Worm (Caenorhabditis elegans) whole organism, L4 larva: ENCODE results near the gene rps-18.

Experiments
- D1046.2 ChIP-seq: fragments of 200-800 bp; sonication (Bioruptor generic); IDR thresholded peaks from 2 replicates; pipeline ENCODE4 v1.3.6; 2022; ENCODE audit warnings: missing genetic modification characterization, missing compliant biosample characterization
- F37D6.2 ChIP-seq: sonication (generic microtip); optimal IDR thresholded peaks from 2 replicates; lab custom pipeline; 2016; ENCODE audit warnings: mild to moderate bottlenecking, missing genetic modification characterization, missing compliant biosample characterization
- F49E8.2 ChIP-seq: sonication (generic microtip); optimal IDR thresholded peaks from 2 replicates; lab custom pipeline; 2016; ENCODE audit warnings: missing compliant biosample characterization, mild to moderate bottlenecking, missing genetic modification characterization, borderline replicate concordance
- Y48G9A.11 ChIP-seq: fragments of 200-800 bp; sonication (Bioruptor generic); IDR thresholded peaks from 2 replicates; pipeline ENCODE4 v1.3.6; 2022; ENCODE audit warnings: missing genetic modification reagents, missing genetic modification characterization, missing compliant biosample characterization
- Y75B8A.6 ChIP-seq: fragments of 200-800 bp; sonication (Bioruptor generic); IDR thresholded peaks from 2 replicates; pipeline ENCODE4 v1.3.6; 2022; ENCODE audit warnings: missing genetic modification reagents, missing genetic modification characterization, missing compliant biosample characterization
- ZK337.2 ChIP-seq: fragments of 200-800 bp; sonication (Bioruptor generic); IDR thresholded peaks from 2 replicates; pipeline ENCODE4 v1.3.6; 2022; ENCODE audit warnings: missing genetic modification reagents, missing genetic modification characterization, missing compliant biosample characterization
- aha-1 ChIP-seq: fragments of 150-350 bp; peaks from one replicate; lab custom pipeline; 2014; ENCODE audit warnings: missing biosample characterization, missing genetic modification characterization
- ceh-28 ChIP-seq: fragments of 150-350 bp; optimal IDR thresholded peaks from 2 replicates; lab custom pipeline; 2014; ENCODE audit warnings: missing biosample characterization, missing genetic modification reagents, missing genetic modification characterization
- ctbp-1 ChIP-seq: fragments of 200-800 bp; sonication (Bioruptor generic); IDR thresholded peaks from 2 replicates; pipeline ENCODE4 v1.3.6; 2022; ENCODE audit warnings: missing genetic modification reagents, missing genetic modification characterization, missing compliant biosample characterization
- daf-12 ChIP-seq: fragments of 150-350 bp; optimal IDR thresholded peaks from 2 replicates; lab custom pipeline; 2014; ENCODE audit warnings: missing biosample characterization, missing genetic modification reagents, missing genetic modification characterization
- daf-16 ChIP-seq, 3 experiments: sonication (generic microtip); optimal IDR thresholded peaks; 2 replicates each; lab custom pipeline; 2016 to 2017; ENCODE audit warnings: missing genetic modification characterization in 3 of 3, missing genetic modification reagents in 3 of 3, mild to moderate bottlenecking in 2 of 3, missing compliant biosample characterization in 2 of 3, missing biosample characterization in 1 of 3, moderate library complexity in 1 of 3
- dmd-6 ChIP-seq: fragments of 200-800 bp; sonication (Bioruptor generic); IDR thresholded peaks from 2 replicates; pipeline ENCODE4 v1.3.6; 2022; ENCODE audit warnings: missing genetic modification reagents, missing genetic modification characterization, missing compliant biosample characterization
- dmd-9 ChIP-seq: fragments of 200-800 bp; sonication (Bioruptor generic); IDR thresholded peaks from 2 replicates; pipeline ENCODE4 v1.3.6; 2022; ENCODE audit warnings: missing genetic modification reagents, missing genetic modification characterization, missing compliant biosample characterization
- dpl-1 ChIP-seq: fragments of 150-350 bp; optimal IDR thresholded peaks from 2 replicates; lab custom pipeline; 2014; ENCODE audit warnings: missing biosample characterization, missing genetic modification reagents, missing genetic modification characterization
- duxl-1 ChIP-seq: sonication (generic microtip); optimal IDR thresholded peaks from 2 replicates; lab custom pipeline; 2016; ENCODE audit warnings: mild to moderate bottlenecking, missing genetic modification characterization, moderate library complexity, missing compliant biosample characterization; ENCODE audit not compliant: poor library complexity
- dve-1 ChIP-seq: sonication (generic microtip); optimal IDR thresholded peaks from 2 replicates; lab custom pipeline; 2017; ENCODE audit warnings: antibody characterized with exemption, mild to moderate bottlenecking, missing genetic modification characterization, missing compliant biosample characterization; ENCODE audit not compliant: insufficient read depth
- egl-27 ChIP-seq: sonication (generic microtip); optimal IDR thresholded peaks from 3 replicates; lab custom pipeline; 2017; ENCODE audit warnings: missing biosample characterization, missing genetic modification reagents, missing genetic modification characterization
- egl-43 ChIP-seq: fragments of 200-800 bp; sonication (Bioruptor generic); IDR thresholded peaks from 2 replicates; pipeline ENCODE4 v1.3.6; 2022; ENCODE audit warnings: missing genetic modification reagents, missing genetic modification characterization, missing compliant biosample characterization
- jun-1 ChIP-seq: fragments of 150-350 bp; optimal IDR thresholded peaks from 2 replicates; lab custom pipeline; 2014; ENCODE audit warnings: missing biosample characterization, missing genetic modification reagents, missing genetic modification characterization
- lim-7 ChIP-seq: fragments of 200-800 bp; sonication (Bioruptor generic); IDR thresholded peaks from 2 replicates; pipeline ENCODE4 v1.3.6; 2022; ENCODE audit warnings: missing genetic modification characterization, missing compliant biosample characterization
- lin-1 ChIP-seq: fragments of 200-800 bp; sonication (Bioruptor generic); IDR thresholded peaks from 2 replicates; pipeline ENCODE4 v1.3.6; 2022; ENCODE audit warnings: missing genetic modification reagents, missing genetic modification characterization, missing compliant biosample characterization
- lin-13 ChIP-seq: fragments of 150-350 bp; optimal IDR thresholded peaks from 2 replicates; lab custom pipeline; 2014; ENCODE audit warnings: missing biosample characterization, missing genetic modification reagents, missing genetic modification characterization
- lin-38 ChIP-seq: fragments of 200-800 bp; sonication (Bioruptor generic); IDR thresholded peaks from 2 replicates; pipeline ENCODE4 v1.3.6; 2022; ENCODE audit warnings: missing genetic modification reagents, missing genetic modification characterization, missing compliant biosample characterization
- mdl-1 ChIP-seq, 2 experiments: fragments of 150-350 bp in 1 of 2; sonication (generic microtip) in 1 of 2; optimal IDR thresholded peaks; 2 replicates each; lab custom pipeline; 2014 to 2017; ENCODE audit warnings: missing biosample characterization in 2 of 2, missing genetic modification characterization in 2 of 2
- mep-1 ChIP-seq: fragments of 150-350 bp; sonication (generic microtip); optimal IDR thresholded peaks from 3 replicates; lab custom pipeline; 2014; ENCODE audit warnings: missing biosample characterization, missing genetic modification characterization
- mes-2 ChIP-seq: sonication (generic microtip); optimal IDR thresholded peaks from 2 replicates; lab custom pipeline; 2016; ENCODE audit warnings: missing genotype, mild to moderate bottlenecking, missing genetic modification characterization, missing compliant biosample characterization; ENCODE audit not compliant: poor library complexity, severe bottlenecking
- nhr-102 ChIP-seq: sonication (generic microtip); optimal IDR thresholded peaks from 2 replicates; lab custom pipeline; 2016; ENCODE audit warnings: mild to moderate bottlenecking, missing genetic modification characterization, moderate library complexity, missing compliant biosample characterization
- nhr-237 ChIP-seq: sonication (generic microtip); optimal IDR thresholded peaks from 2 replicates; lab custom pipeline; 2017; ENCODE audit warnings: missing biosample characterization, missing genetic modification characterization
- nhr-42 ChIP-seq: fragments of 200-800 bp; sonication (Bioruptor generic); IDR thresholded peaks from 2 replicates; pipeline ENCODE4 v1.3.6; 2022; ENCODE audit warnings: missing genetic modification characterization, missing compliant biosample characterization
- nhr-48 ChIP-seq: sonication (generic microtip); optimal IDR thresholded peaks from 2 replicates; lab custom pipeline; 2016; ENCODE audit warnings: mild to moderate bottlenecking, missing genetic modification characterization, missing compliant biosample characterization
- nhr-6 ChIP-seq: fragments of 150-350 bp; optimal IDR thresholded peaks from 2 replicates; lab custom pipeline; 2014; ENCODE audit warnings: missing biosample characterization, missing genetic modification characterization
- pqm-1 ChIP-seq: sonication (generic microtip); optimal IDR thresholded peaks from 2 replicates; lab custom pipeline; 2017; ENCODE audit warnings: missing biosample characterization, missing genetic modification characterization
- saeg-2 ChIP-seq: fragments of 200-800 bp; sonication (Bioruptor generic); IDR thresholded peaks from 2 replicates; pipeline ENCODE4 v1.3.6; 2022; ENCODE audit warnings: missing genetic modification reagents, missing genetic modification characterization, missing compliant biosample characterization
- snpc-1.2 ChIP-seq: fragments of 200-800 bp; sonication (Bioruptor generic); IDR thresholded peaks from 2 replicates; pipeline ENCODE4 v1.3.6; 2022; ENCODE audit warnings: missing genetic modification reagents, missing genetic modification characterization, missing compliant biosample characterization
- snpc-4 ChIP-seq: fragments of 150-350 bp; optimal IDR thresholded peaks from 2 replicates; lab custom pipeline; 2014; ENCODE audit warnings: missing biosample characterization, missing genetic modification characterization
- spr-1 ChIP-seq: sonication (generic microtip); optimal IDR thresholded peaks from 2 replicates; lab custom pipeline; 2016; ENCODE audit warnings: mild to moderate bottlenecking, missing genetic modification characterization, missing compliant biosample characterization
- unc-130 ChIP-seq: sonication (generic microtip); optimal IDR thresholded peaks from 2 replicates; lab custom pipeline; 2016; ENCODE audit warnings: missing genetic modification reagents, missing genetic modification characterization, missing compliant biosample characterization
- unc-62 ChIP-seq, 3 experiments: fragments of 150-350 bp in 1 of 3; sonication (generic microtip); optimal IDR thresholded peaks in 2 of 3; peaks in 1 of 3; 1 replicate in 1 of 3; 2 replicates in 2 of 3; lab custom pipeline; 2014 to 2017; ENCODE audit warnings: missing biosample characterization in 3 of 3, missing genetic modification characterization in 3 of 3, missing genetic modification reagents in 3 of 3, missing genotype in 1 of 3
- zip-2 ChIP-seq: fragments of 150-350 bp; optimal IDR thresholded peaks from 2 replicates; lab custom pipeline; 2014; ENCODE audit warnings: missing biosample characterization, missing genetic modification characterization
- ztf-11 ChIP-seq: fragments of 150-350 bp; optimal IDR thresholded peaks from 2 replicates; lab custom pipeline; 2014; ENCODE audit warnings: missing biosample characterization, missing genetic modification characterization

Gene rps-18

ce11 chrIV:14824878-14825352 is 564 bp upstream of the rps-18 start, which contains the start of gene sec-61.A (continued):
- TF ChIP-seq D1046.2: peak; percentile 99
- TF ChIP-seq dve-1 (tag; lab: Kevin White, UChicago): peak; percentile 30
- peak; percentile 74 for TF ChIP-seq dpl-1 (GFP tag; lab: Kevin White, UChicago)
- TF ChIP-seq mes-2: peak; percentile 55
- 0 out of 2 replicates have a peak, but pooled peaks have one; percentile 15 for TF ChIP-seq lim-7 (GFP tag; lab: Robert Waterston, UW)
- no peak for TF ChIP-seq ceh-28 (tag; lab: Kevin White, UChicago)
- peak in 1 of 2 experiments; percentile 11 for TF ChIP-seq daf-16 (GFP tag; optimal IDR thresholded peaks at IDR 0.05; lab: Kevin White, UChicago)
- peak; percentile 14 for TF ChIP-seq daf-16 (tag; optimal IDR thresholded peaks at IDR 0.05; lab: Kevin White, UChicago)
- TF ChIP-seq unc-62 (GFP tag; optimal IDR thresholded peaks at IDR 0.05 in 1 of 2; lab: Kevin White, UChicago): peak in 1 of 2 experiments; percentile 77
- TF ChIP-seq unc-62 (tag; optimal IDR thresholded peaks at IDR 0.05; lab: Kevin White, UChicago): no peak
- peak; percentile 80 for TF ChIP-seq dmd-6 (GFP tag; lab: Robert Waterston, UW)
- TF ChIP-seq lin-1 (GFP tag; lab: Robert Waterston, UW): no peak
- peak; percentile 4 for TF ChIP-seq snpc-4 (tag; lab: Kevin White, UChicago)
- peak; percentile 54 for TF ChIP-seq jun-1 (tag; lab: Kevin White, UChicago)
- TF ChIP-seq mep-1: peak; percentile 77
- TF ChIP-seq nhr-102: peak; percentile 66
- TF ChIP-seq duxl-1 (tag; lab: Kevin White, UChicago): peak; percentile 1
- TF ChIP-seq nhr-48 (tag; lab: Kevin White, UChicago): peak; percentile 18
- peak; percentile 41 for TF ChIP-seq F37D6.2 (tag; lab: Kevin White, UChicago)
- peak; percentile 66 for TF ChIP-seq lin-13 (GFP tag; lab: Kevin White, UChicago)
- no peak for TF ChIP-seq nhr-42 (GFP tag; lab: Robert Waterston, UW)
- TF ChIP-seq saeg-2 (GFP tag; lab: Robert Waterston, UW): 0 out of 2 replicates have a peak, but pooled peaks have one; percentile 38
- TF ChIP-seq Y48G9A.11: no peak
- TF ChIP-seq ctbp-1 (GFP tag; lab: Robert Waterston, UW): peak; percentile 26; the same call in 1 of the 2 replicates
- peak; percentile 72 for TF ChIP-seq lin-38
- TF ChIP-seq pqm-1 (tag; lab: Kevin White, UChicago): peak; percentile 54
- TF ChIP-seq daf-12 (tag; lab: Kevin White, UChicago): no peak
- TF ChIP-seq Y75B8A.6 (GFP tag; lab: Robert Waterston, UW): no peak
- TF ChIP-seq mdl-1 (tag; optimal IDR thresholded peaks at IDR 0.05; lab: Kevin White, UChicago): peak; percentile 16 to 82
- peak; percentile 55; the same call in 1 of the 2 replicates for TF ChIP-seq egl-43 (GFP tag; lab: Robert Waterston, UW)
- TF ChIP-seq F49E8.2 (tag; lab: Kevin White, UChicago): peak; percentile 64
- TF ChIP-seq spr-1 (tag; lab: Kevin White, UChicago): peak; percentile 49
- TF ChIP-seq unc-130 (GFP tag; lab: Kevin White, UChicago): peak; percentile 55
- no peak for TF ChIP-seq egl-27 (tag; lab: Kevin White, UChicago)
- no peak for TF ChIP-seq nhr-6

ce11 chrIV:14826151-14826757 is 775 bp downstream of the rps-18 start:
- TF ChIP-seq aha-1 (tag; lab: Kevin White, UChicago): peak; percentile 86
- TF ChIP-seq lin-38: peak; percentile 41
- TF ChIP-seq unc-62 (GFP tag; optimal IDR thresholded peaks at IDR 0.05 in 1 of 2; lab: Kevin White, UChicago): peak in 1 of 2 experiments; percentile 52
- no peak for TF ChIP-seq unc-62 (tag; optimal IDR thresholded peaks at IDR 0.05; lab: Kevin White, UChicago)
- no peak for TF ChIP-seq zip-2 (tag; lab: Kevin White, UChicago)
- peak; percentile 12 for TF ChIP-seq F49E8.2 (tag; lab: Kevin White, UChicago)
- TF ChIP-seq snpc-1.2 (GFP tag; lab: Robert Waterston, UW): peak; percentile 84
- TF ChIP-seq ztf-11 (tag; lab: Kevin White, UChicago): no peak
- no peak for TF ChIP-seq dmd-9 (GFP tag; lab: Robert Waterston, UW)
- TF ChIP-seq ZK337.2 (GFP tag; lab: Robert Waterston, UW): no peak
- TF ChIP-seq nhr-237 (tag; lab: Kevin White, UChicago): no peak
- TF ChIP-seq dve-1 (tag; lab: Kevin White, UChicago): no peak
